Worm (Caenorhabditis elegans) whole organism, L3 larva: ENCODE results near the gene C35B8.3.

Source experiments
- ZK546.5 ChIP-seq: sonication (generic microtip); optimal IDR thresholded peaks from 2 replicates; lab custom pipeline; 2017; ENCODE audit warnings: missing biosample characterization, missing genetic modification characterization
- aly-2 ChIP-seq: fragments of 150-350 bp; optimal IDR thresholded peaks from 2 replicates; lab custom pipeline; 2014; ENCODE audit warnings: missing biosample characterization, missing genetic modification characterization
- ama-1 ChIP-seq: fragments of 150-350 bp; optimal IDR thresholded peaks from 2 replicates; lab custom pipeline; 2018
- ceh-16 ChIP-seq: sonication (generic microtip); optimal IDR thresholded peaks from 2 replicates; lab custom pipeline; 2017; ENCODE audit warnings: missing biosample characterization, missing genetic modification characterization
- ceh-28 ChIP-seq: fragments of 150-350 bp; optimal IDR thresholded peaks from 2 replicates; lab custom pipeline; 2014; ENCODE audit warnings: missing biosample characterization, missing genetic modification reagents, missing genetic modification characterization
- daf-12 ChIP-seq: fragments of 150-350 bp; optimal IDR thresholded peaks from 2 replicates; lab custom pipeline; 2014; ENCODE audit warnings: missing biosample characterization, missing genetic modification reagents, missing genetic modification characterization
- egl-27 ChIP-seq: sonication (generic microtip); optimal IDR thresholded peaks from 4 replicates; lab custom pipeline; 2017; ENCODE audit warnings: missing biosample characterization, missing genetic modification reagents, missing genetic modification characterization
- egl-5 ChIP-seq: fragments of 150-350 bp; optimal IDR thresholded peaks from 2 replicates; lab custom pipeline; 2017; ENCODE audit warnings: missing biosample characterization, missing genetic modification reagents, missing genetic modification characterization, inconsistent platforms
- elt-1 ChIP-seq: fragments of 150-350 bp; optimal IDR thresholded peaks from 2 replicates; lab custom pipeline; 2014; ENCODE audit warnings: missing biosample characterization, missing genetic modification characterization
- elt-2 ChIP-seq: sonication (generic microtip); optimal IDR thresholded peaks from 2 replicates; lab custom pipeline; 2016; ENCODE audit warnings: missing genetic modification reagents, mild to moderate bottlenecking, missing genetic modification characterization, missing compliant biosample characterization
- elt-3 ChIP-seq, 3 experiments: fragments of 150-350 bp in 1 of 3; sonication (generic microtip) in 2 of 3; optimal IDR thresholded peaks; 2 replicates in 2 of 3; 4 replicates in 1 of 3; lab custom pipeline; 2014 to 2017; ENCODE audit warnings: missing biosample characterization in 3 of 3, missing genetic modification characterization in 3 of 3
- eor-1 ChIP-seq, 2 experiments: fragments of 150-350 bp; optimal IDR thresholded peaks; 2 replicates each; lab custom pipeline; 2014 to 2018; ENCODE audit warnings: missing biosample characterization in 2 of 2, missing genetic modification characterization in 2 of 2
- fkh-10 ChIP-seq: sonication (generic microtip); optimal IDR thresholded peaks from 2 replicates; lab custom pipeline; 2017; ENCODE audit warnings: missing biosample characterization, missing genetic modification reagents, missing genetic modification characterization
- fkh-2 ChIP-seq: fragments of 150-350 bp; optimal IDR thresholded peaks from 2 replicates; lab custom pipeline; 2014; ENCODE audit warnings: missing biosample characterization, missing genetic modification reagents, missing genetic modification characterization
- fos-1 ChIP-seq: fragments of 150-350 bp; optimal IDR thresholded peaks from 2 replicates; lab custom pipeline; 2014; ENCODE audit warnings: missing biosample characterization, missing genetic modification characterization
- hmg-11 ChIP-seq: sonication (generic microtip); optimal IDR thresholded peaks from 2 replicates; lab custom pipeline; 2016; ENCODE audit warnings: missing genetic modification characterization, missing compliant biosample characterization
- jun-1 ChIP-seq: fragments of 150-350 bp; optimal IDR thresholded peaks from 2 replicates; lab custom pipeline; 2014; ENCODE audit warnings: missing biosample characterization, missing genetic modification reagents, missing genetic modification characterization
- lin-15B ChIP-seq: fragments of 150-350 bp; optimal IDR thresholded peaks from 2 replicates; lab custom pipeline; 2014; ENCODE audit warnings: missing biosample characterization, missing genetic modification characterization
- lin-39 ChIP-seq: fragments of 150-350 bp; optimal IDR thresholded peaks from 2 replicates; lab custom pipeline; 2018; ENCODE audit warnings: missing biosample characterization, missing genetic modification reagents, missing genetic modification characterization
- lsy-12 ChIP-seq: sonication (generic microtip); optimal IDR thresholded peaks from 2 replicates; lab custom pipeline; 2016; ENCODE audit warnings: mild to moderate bottlenecking, missing genetic modification characterization, missing compliant biosample characterization
- mdl-1 ChIP-seq: fragments of 150-350 bp; optimal IDR thresholded peaks from 2 replicates; lab custom pipeline; 2014; ENCODE audit warnings: missing biosample characterization, missing genetic modification characterization
- mml-1 ChIP-seq: fragments of 150-350 bp; sonication (generic microtip); optimal IDR thresholded peaks from 3 replicates; lab custom pipeline; 2014; ENCODE audit warnings: missing biosample characterization, missing genetic modification characterization
- nhr-11 ChIP-seq: fragments of 150-350 bp; optimal IDR thresholded peaks from 2 replicates; lab custom pipeline; 2014; ENCODE audit warnings: missing biosample characterization, missing genetic modification characterization
- nhr-12 ChIP-seq: fragments of 150-350 bp; optimal IDR thresholded peaks from 2 replicates; lab custom pipeline; 2014; ENCODE audit warnings: missing biosample characterization, missing genetic modification characterization
- nhr-23 ChIP-seq: fragments of 150-350 bp; optimal IDR thresholded peaks from 2 replicates; lab custom pipeline; 2014; ENCODE audit warnings: missing biosample characterization, missing genetic modification reagents, missing genetic modification characterization
- nhr-237 ChIP-seq: fragments of 150-350 bp; optimal IDR thresholded peaks from 2 replicates; lab custom pipeline; 2014; ENCODE audit warnings: missing biosample characterization, missing genetic modification characterization
- nhr-25 ChIP-seq: sonication (generic microtip); optimal IDR thresholded peaks from 2 replicates; lab custom pipeline; 2017; ENCODE audit warnings: missing biosample characterization, missing genetic modification characterization
- nhr-28 ChIP-seq: fragments of 150-350 bp; optimal IDR thresholded peaks from 2 replicates; lab custom pipeline; 2014; ENCODE audit warnings: missing biosample characterization, missing genetic modification characterization
- nhr-43 ChIP-seq: sonication (generic microtip); optimal IDR thresholded peaks from 2 replicates; lab custom pipeline; 2016; ENCODE audit warnings: mild to moderate bottlenecking, missing genetic modification characterization, missing compliant biosample characterization; ENCODE audit not compliant: poor library complexity, severe bottlenecking
- nhr-77 ChIP-seq: fragments of 150-350 bp; optimal IDR thresholded peaks from 2 replicates; lab custom pipeline; 2014; ENCODE audit warnings: missing biosample characterization, missing genetic modification characterization
- pha-4 ChIP-seq: fragments of 150-350 bp; optimal IDR thresholded peaks from 2 replicates; lab custom pipeline; 2014; ENCODE audit warnings: missing biosample characterization, missing genetic modification reagents, missing genetic modification characterization
- pqm-1 ChIP-seq: fragments of 150-350 bp; optimal IDR thresholded peaks from 2 replicates; lab custom pipeline; 2017; ENCODE audit warnings: missing biosample characterization, missing genetic modification characterization, inconsistent platforms
- skn-1 ChIP-seq: fragments of 150-350 bp; optimal IDR thresholded peaks from 2 replicates; lab custom pipeline; 2014; ENCODE audit warnings: missing biosample characterization, missing genetic modification characterization
- snpc-4 ChIP-seq: fragments of 150-350 bp; optimal IDR thresholded peaks from 2 replicates; lab custom pipeline; 2014; ENCODE audit warnings: missing biosample characterization, missing genetic modification characterization
- tbx-2 ChIP-seq: sonication (generic microtip); optimal IDR thresholded peaks from 2 replicates; lab custom pipeline; 2016; ENCODE audit warnings: mild to moderate bottlenecking, missing genetic modification characterization, missing compliant biosample characterization
- unc-39 ChIP-seq: sonication (generic microtip); optimal IDR thresholded peaks from 4 replicates; lab custom pipeline; 2017; ENCODE audit warnings: missing biosample characterization, missing genetic modification characterization
- unc-62 ChIP-seq: fragments of 150-350 bp; sonication (generic microtip); optimal IDR thresholded peaks from 4 replicates; lab custom pipeline; 2014; ENCODE audit warnings: missing biosample characterization, missing genetic modification reagents, missing genetic modification characterization
- ztf-11 ChIP-seq: fragments of 150-350 bp; optimal IDR thresholded peaks from 2 replicates; lab custom pipeline; 2014; ENCODE audit warnings: missing biosample characterization, missing genetic modification characterization
- ztf-4 ChIP-seq: fragments of 150-350 bp; optimal IDR thresholded peaks from 2 replicates; lab custom pipeline; 2014; ENCODE audit warnings: missing biosample characterization, missing genetic modification characterization

The C35B8.3 gene

DNA sequence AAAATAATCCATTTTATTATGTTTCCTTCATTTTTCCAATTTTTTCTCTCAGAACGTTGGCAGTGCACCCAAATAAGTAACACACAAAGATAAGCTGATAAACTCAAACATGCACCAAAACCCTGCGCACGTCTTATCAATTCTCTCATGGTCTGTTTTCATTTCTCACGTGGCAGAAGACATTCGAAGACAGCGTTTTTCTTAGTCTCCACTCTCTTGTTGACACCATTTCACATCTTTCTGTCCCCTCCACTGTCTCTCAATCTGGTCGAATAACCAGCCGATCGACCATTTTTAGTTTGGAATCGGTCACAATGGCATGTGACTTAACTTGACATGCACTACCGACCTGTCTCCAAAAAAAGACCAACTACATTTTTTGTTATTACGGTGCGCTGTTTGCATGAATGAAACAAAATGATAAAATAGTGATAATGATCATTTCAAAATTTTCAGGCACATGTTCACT is at the start of gene C35B8.3:
C35B8.3 (plus strand) TSS at position 51 of the 469 bp plus-strand sequence.
- TF ChIP-seq jun-1: peak; percentile 76
- peak; percentile 80 for TF ChIP-seq nhr-23 (tag; lab: Kevin White, UChicago)
- TF ChIP-seq lsy-12 (tag; lab: Kevin White, UChicago): peak; percentile 7
- peak; percentile 86 for TF ChIP-seq elt-2 (tag; lab: Kevin White, UChicago)
- TF ChIP-seq ceh-16 (tag; lab: Kevin White, UChicago): no peak
- TF ChIP-seq nhr-25 (tag; lab: Kevin White, UChicago): peak; percentile 52
- TF ChIP-seq ceh-28 (tag; lab: Kevin White, UChicago): peak; percentile 18
- peak; percentile 46 for TF ChIP-seq mdl-1 (tag; lab: Kevin White, UChicago)
- no peak for TF ChIP-seq nhr-77 (tag; lab: Kevin White, UChicago)
- TF ChIP-seq nhr-43 (tag; lab: Kevin White, UChicago): peak; percentile 69
- TF ChIP-seq pha-4 (tag; lab: Kevin White, UChicago): peak; percentile 31
- TF ChIP-seq lin-39 (tag; lab: Kevin White, UChicago): no peak
- TF ChIP-seq pqm-1 (tag; lab: Kevin White, UChicago): peak; percentile 54

ce11 chrX:9166921-9167320 is 46.8 kb upstream of the C35B8.3 start, which contains the start of gene B0563.10:
TSS of gene B0563.10 (minus strand) at chrX:9167245.
- TF ChIP-seq elt-3 (tag; optimal IDR thresholded peaks at IDR 0.05; lab: Kevin White, UChicago) (no peak), nhr-28 (no peak), eor-1 (tag; optimal IDR thresholded peaks at IDR 0.05; lab: Kevin White, UChicago) (no peak), elt-2 (tag; lab: Kevin White, UChicago) (no peak), hmg-11 (no peak), aly-2 (tag; lab: Kevin White, UChicago) (no peak), jun-1 (no peak), pqm-1 (tag; lab: Kevin White, UChicago) (no peak), ama-1 (lab: Kevin White, UChicago) (no peak), skn-1 (tag; lab: Kevin White, UChicago) (no peak), nhr-11 (tag; lab: Kevin White, UChicago) (no peak), egl-5 (tag; lab: Kevin White, UChicago) (no peak), ztf-11 (tag; lab: Kevin White, UChicago) (no peak), nhr-43 (tag; lab: Kevin White, UChicago) (no peak), daf-12 (no peak), ztf-4 (tag; lab: Kevin White, UChicago) (no peak)
- TF ChIP-seq, all 47 proteins: peak for 0

DNA sequence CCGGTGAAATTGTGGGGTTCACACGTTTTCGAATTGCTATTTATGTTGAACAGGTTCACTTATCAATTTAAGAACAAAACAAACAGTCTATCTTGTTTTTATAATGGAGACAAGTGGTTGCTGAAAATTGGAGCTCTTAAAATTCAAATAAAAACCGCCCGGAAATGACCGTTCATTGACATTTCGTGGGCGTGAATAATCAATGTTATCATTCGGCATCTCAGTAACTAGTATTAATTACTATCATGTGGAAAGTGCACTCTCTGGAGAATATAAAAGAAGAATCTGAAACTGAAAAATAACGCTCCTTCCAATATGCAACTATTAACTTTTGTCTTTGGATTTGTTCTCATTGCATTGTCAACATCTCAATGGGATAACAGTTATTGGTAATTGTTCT is 45.5 kb upstream of the C35B8.3 start, which contains the start of gene B0563.9:
B0563.9 (plus strand) TSS at position 301 of the 400 bp plus-strand sequence.
- TF ChIP-seq ztf-4 (tag; lab: Kevin White, UChicago): no peak
- no peak for TF ChIP-seq snpc-4 (tag; lab: Kevin White, UChicago)
- TF ChIP-seq nhr-23 (tag; lab: Kevin White, UChicago): no peak
- TF ChIP-seq lin-39 (tag; lab: Kevin White, UChicago): no peak
- no peak for TF ChIP-seq egl-5 (tag; lab: Kevin White, UChicago)
- TF ChIP-seq mml-1 (tag; lab: Kevin White, UChicago): no peak
- no peak for TF ChIP-seq unc-62
- TF ChIP-seq nhr-77 (tag; lab: Kevin White, UChicago): no peak
- no peak for TF ChIP-seq ceh-16 (tag; lab: Kevin White, UChicago)
- TF ChIP-seq, all 47 proteins: peak for 0

DNA sequence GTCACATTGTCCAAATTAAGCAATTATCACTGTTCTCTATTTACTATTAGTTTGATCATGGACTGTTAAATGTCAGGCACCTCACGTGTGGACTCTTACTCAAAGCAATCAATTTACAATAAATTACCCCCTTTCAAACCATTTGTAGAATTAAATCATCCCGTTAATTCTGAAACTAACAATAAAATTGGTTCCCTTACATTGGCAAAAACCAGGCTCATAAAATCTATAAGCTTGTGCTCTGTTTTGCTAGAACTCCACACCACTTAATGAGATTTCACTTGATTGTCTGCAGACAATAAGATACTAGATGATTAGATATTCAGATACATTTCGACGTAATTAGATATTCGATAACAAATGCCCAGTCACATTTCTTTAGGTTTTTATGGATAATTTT is 43.7 kb upstream of the C35B8.3 start:
- no peak for TF ChIP-seq skn-1 (tag; lab: Kevin White, UChicago)
- TF ChIP-seq pha-4 (tag; lab: Kevin White, UChicago): no peak
- no peak for TF ChIP-seq lin-39 (tag; lab: Kevin White, UChicago)
- TF ChIP-seq ZK546.5 (tag; lab: Kevin White, UChicago): no peak
- TF ChIP-seq pqm-1 (tag; lab: Kevin White, UChicago): no peak
- no peak for TF ChIP-seq mdl-1 (tag; lab: Kevin White, UChicago)

- TF ChIP-seq fos-1 (tag; lab: Kevin White, UChicago) (no peak), skn-1 (tag; lab: Kevin White, UChicago) (no peak), snpc-4 (tag; lab: Kevin White, UChicago) (no peak), fkh-2 (no peak), lin-15B (tag; lab: Kevin White, UChicago) (no peak), nhr-28 (no peak), unc-39 (tag; lab: Kevin White, UChicago) (no peak), nhr-12 (tag; lab: Kevin White, UChicago) (no peak), mml-1 (tag; lab: Kevin White, UChicago) (no peak), nhr-237 (tag; lab: Kevin White, UChicago) (no peak), elt-1 (no peak), tbx-2 (no peak), egl-27 (tag; lab: Kevin White, UChicago) (no peak), fkh-10 (no peak)
Observed at ce11 chrX:9171241-9171640, 42.5 kb upstream of the C35B8.3 start, which contains the start of gene B0563.1. TSS of gene B0563.1 (plus strand) at chrX:9171541.
